Worm (Caenorhabditis elegans): ENCODE results near the gene R148.7.

DNA sequence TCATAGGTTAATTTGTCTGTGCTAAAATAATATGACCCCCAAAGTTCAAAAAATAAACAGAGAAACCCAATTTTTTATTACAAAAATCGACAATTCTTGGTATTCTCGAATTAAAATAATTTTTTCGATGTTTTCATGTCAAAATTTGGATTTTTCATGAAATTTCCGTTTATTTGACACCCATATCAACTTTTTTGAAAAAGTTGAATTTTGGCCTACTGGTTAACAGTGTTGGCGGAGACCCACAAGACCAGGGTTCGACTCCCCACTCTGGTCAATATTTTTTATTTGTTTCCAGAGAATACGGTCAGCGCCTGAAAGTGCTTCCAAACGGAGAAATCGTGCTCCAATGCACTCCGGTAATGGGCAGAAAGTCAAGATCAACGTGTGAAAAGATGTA lies 6.5 kb downstream of the R148.7 start:
- TF ChIP-seq nhr-28 (tag; optimal IDR thresholded peaks at IDR 0.05) = no peak
- no peak for TF ChIP-seq R02D3.7 (tag; optimal IDR thresholded peaks at IDR 0.05)
- no peak for TF ChIP-seq daf-12 (tag; optimal IDR thresholded peaks at IDR 0.05)
- no peak for TF ChIP-seq skn-1 (tag; optimal IDR thresholded peaks at IDR 0.05)
- TF ChIP-seq nhr-76 (tag; optimal IDR thresholded peaks at IDR 0.05) = no peak
- TF ChIP-seq sea-2 (GFP tag; optimal IDR thresholded peaks at IDR 0.05) = no peak
- no peak for TF ChIP-seq nfya-1 (tag; optimal IDR thresholded peaks at IDR 0.05; ENCODE audit: insufficient read depth)
- TF ChIP-seq nhr-43 (tag; optimal IDR thresholded peaks at IDR 0.05; ENCODE audit: poor library complexity, severe bottlenecking) = no peak
- no peak for TF ChIP-seq fkh-10 (GFP tag; optimal IDR thresholded peaks at IDR 0.05)
- TF ChIP-seq nhr-11 (tag; optimal IDR thresholded peaks at IDR 0.05) = no peak

All from whole organism, L3 larva.